Worm (Caenorhabditis elegans): ENCODE results near the gene pals-21.
"Not testable (repeated sequence)": the region's sequence is repeated elsewhere in the genome, so short reads cannot be mapped to it uniquely, and the experiment has no call there.

pals-21 gene

DNA sequence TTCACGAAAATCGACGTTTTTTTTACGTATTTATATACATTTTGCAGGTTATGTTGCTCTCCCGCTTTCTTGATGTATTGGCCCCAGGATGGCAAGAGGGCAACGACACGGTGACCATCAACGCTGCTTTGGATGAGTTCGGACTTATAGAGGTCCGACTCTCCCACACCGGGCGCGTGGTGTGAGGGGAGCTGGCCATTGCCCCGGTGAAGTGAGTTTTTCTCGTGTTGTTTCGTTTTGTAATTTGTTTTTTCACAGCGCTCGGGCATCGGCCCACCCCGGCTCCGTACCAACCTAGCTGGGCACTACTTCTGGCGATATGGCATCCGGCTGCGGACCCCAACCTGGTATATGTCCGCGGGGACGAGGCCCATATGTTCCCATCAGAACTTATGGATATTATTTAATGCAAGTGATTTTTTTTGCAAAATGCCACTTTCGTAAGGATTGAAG lies 6.1 kb downstream of the pals-21 start, which contains the start of gene Y82E9BR.20:
Gene Y82E9BR.20 (plus strand): TSS at position 51 of the 453 bp plus-strand sequence.
- TF ChIP-seq lin-13 (GFP tag; optimal IDR thresholded peaks at IDR 0.05), result no peak
- no peak for TF ChIP-seq ceh-16 (tag; optimal IDR thresholded peaks at IDR 0.05)
- TF ChIP-seq ztf-4 (tag; optimal IDR thresholded peaks at IDR 0.05), result no peak
- no peak for TF ChIP-seq snpc-4 (tag; optimal IDR thresholded peaks at IDR 0.05)
- no peak for TF ChIP-seq Y55F3AM.14 (GFP tag; optimal IDR thresholded peaks at IDR 0.05)
- TF ChIP-seq ztf-1 (GFP tag; conservative IDR thresholded peaks at IDR 0.05), result no peak
- TF ChIP-seq zag-1 (tag; optimal IDR thresholded peaks at IDR 0.05), result no peak
- no peak for TF ChIP-seq C34F6.9 (tag; optimal IDR thresholded peaks at IDR 0.05)
- no peak for TF ChIP-seq nhr-10 (tag; optimal IDR thresholded peaks at IDR 0.05)
- no peak for TF ChIP-seq F13H6.1 (tag; optimal IDR thresholded peaks at IDR 0.05)
- TF ChIP-seq dmd-4 (tag; optimal IDR thresholded peaks at IDR 0.05), result no peak
- TF ChIP-seq nhr-21 (tag; optimal IDR thresholded peaks at IDR 0.05), result no peak
- no peak for TF ChIP-seq nhr-77 (tag; optimal IDR thresholded peaks at IDR 0.05)
- TF ChIP-seq ceh-82 (tag; optimal IDR thresholded peaks at IDR 0.05), result no peak

DNA sequence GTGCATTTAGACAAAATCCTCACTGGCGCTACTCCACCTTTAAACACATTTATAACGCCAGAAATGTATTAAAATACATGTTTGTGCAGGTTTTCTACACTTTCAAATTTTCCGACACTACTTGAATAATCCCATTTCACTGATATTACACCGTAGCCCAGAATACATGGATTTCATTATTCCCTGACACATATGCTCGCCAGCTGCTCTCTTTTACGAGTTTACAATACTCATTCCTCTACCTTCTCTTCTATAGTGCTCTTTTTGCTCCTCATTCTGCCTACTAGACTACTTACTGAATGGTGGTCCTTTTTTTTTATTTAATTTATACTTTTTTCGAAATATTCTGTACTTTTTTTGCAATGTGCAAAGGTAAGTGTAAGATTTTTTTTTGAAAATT lies 7.9 kb downstream of the pals-21 start:
- TF ChIP-seq nhr-11 (tag; optimal IDR thresholded peaks at IDR 0.05), result no peak
- TF ChIP-seq zag-1 (tag; optimal IDR thresholded peaks at IDR 0.05), result no peak
- no peak for TF ChIP-seq Y55F3AM.14 (GFP tag; optimal IDR thresholded peaks at IDR 0.05)
- no peak for TF ChIP-seq peb-1 (tag; optimal IDR thresholded peaks at IDR 0.05)
- TF ChIP-seq snpc-4 (tag; optimal IDR thresholded peaks at IDR 0.05), result no peak
- TF ChIP-seq ztf-4 (tag; optimal IDR thresholded peaks at IDR 0.05), result no peak
- TF ChIP-seq F13H6.1 (tag; optimal IDR thresholded peaks at IDR 0.05), result no peak

DNA sequence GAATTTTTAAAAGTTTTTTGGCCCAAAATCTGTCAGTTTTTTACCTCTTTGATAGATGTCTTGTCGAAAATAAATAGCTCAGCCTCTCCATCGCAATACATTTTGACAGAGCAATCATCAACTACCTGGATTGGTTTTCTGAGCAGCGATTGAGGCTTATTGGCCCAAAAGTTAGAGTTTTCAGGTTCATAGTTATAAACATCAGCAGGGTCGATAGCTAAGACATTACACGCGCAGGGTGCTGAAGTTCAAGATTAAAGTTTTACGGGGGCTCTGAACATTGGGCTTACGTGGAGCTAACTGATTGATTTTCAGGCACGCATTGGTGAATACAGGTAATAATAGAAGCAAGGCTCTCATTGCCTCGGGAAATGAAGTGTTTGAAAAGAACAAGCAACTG lies 20.8 kb downstream of the pals-21 start, which contains the start of gene Y82E9BR.9:
Gene Y82E9BR.9 (minus strand): TSS at position 101 of the 400 bp plus-strand sequence.
- no peak for TF ChIP-seq peb-1 (tag; optimal IDR thresholded peaks at IDR 0.05)
- TF ChIP-seq crh-2 (tag; optimal IDR thresholded peaks at IDR 0.05), result no peak
- TF ChIP-seq mbf-1 (tag; optimal IDR thresholded peaks at IDR 0.05), result no peak
- no peak for TF ChIP-seq lsy-2 (tag; optimal IDR thresholded peaks at IDR 0.05)
- TF ChIP-seq ztf-11 (tag; optimal IDR thresholded peaks at IDR 0.05), result no peak
- TF ChIP-seq snpc-4 (tag; optimal IDR thresholded peaks at IDR 0.05), result no peak
- TF ChIP-seq elt-1 (tag; optimal IDR thresholded peaks at IDR 0.05), result no peak
- no peak for TF ChIP-seq lin-13 (GFP tag; optimal IDR thresholded peaks at IDR 0.05)
- TF ChIP-seq nhr-77 (tag; optimal IDR thresholded peaks at IDR 0.05), result no peak
- no peak for TF ChIP-seq nhr-11 (tag; optimal IDR thresholded peaks at IDR 0.05)
- no peak for TF ChIP-seq unc-62 (GFP tag; optimal IDR thresholded peaks at IDR 0.05)
- TF ChIP-seq ztf-4 (tag; optimal IDR thresholded peaks at IDR 0.05), result no peak
- TF ChIP-seq nhr-25 (tag; optimal IDR thresholded peaks at IDR 0.05), result no peak
- no peak for TF ChIP-seq ceh-16 (tag; optimal IDR thresholded peaks at IDR 0.05)
- TF ChIP-seq nhr-237 (tag; optimal IDR thresholded peaks at IDR 0.05), result no peak
- no peak for TF ChIP-seq elt-3 (tag; optimal IDR thresholded peaks at IDR 0.05)

DNA sequence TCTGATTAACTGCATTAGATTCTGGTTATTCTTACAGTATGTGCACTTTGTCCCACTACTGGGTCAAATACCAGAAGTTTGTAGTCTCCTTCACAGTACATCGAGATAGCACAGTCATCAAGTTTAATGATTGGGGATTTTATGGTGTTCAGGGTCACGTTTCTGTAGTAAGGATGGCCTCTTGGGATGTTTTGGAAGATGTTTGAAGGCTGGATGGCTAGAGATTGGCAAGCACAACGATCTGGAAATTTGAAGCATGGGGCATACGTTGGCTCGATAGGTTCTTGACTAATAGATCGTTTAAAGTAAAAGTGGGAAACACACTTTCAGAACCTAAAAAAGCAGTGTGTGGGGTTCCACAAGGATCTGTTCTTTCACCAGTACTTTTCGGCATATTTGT lies 22.5 kb downstream of the pals-21 start, which contains the start of gene Y82E9BR.8:
Gene Y82E9BR.8 (minus strand): TSS at position 101 of the 400 bp plus-strand sequence.
- TF ChIP-seq blmp-1 (tag; optimal IDR thresholded peaks at IDR 0.05; ENCODE audit: insufficient read depth); nhr-237 (tag; optimal IDR thresholded peaks at IDR 0.05); mab-5 (tag; optimal IDR thresholded peaks at IDR 0.05): not testable (repeated sequence)

DNA sequence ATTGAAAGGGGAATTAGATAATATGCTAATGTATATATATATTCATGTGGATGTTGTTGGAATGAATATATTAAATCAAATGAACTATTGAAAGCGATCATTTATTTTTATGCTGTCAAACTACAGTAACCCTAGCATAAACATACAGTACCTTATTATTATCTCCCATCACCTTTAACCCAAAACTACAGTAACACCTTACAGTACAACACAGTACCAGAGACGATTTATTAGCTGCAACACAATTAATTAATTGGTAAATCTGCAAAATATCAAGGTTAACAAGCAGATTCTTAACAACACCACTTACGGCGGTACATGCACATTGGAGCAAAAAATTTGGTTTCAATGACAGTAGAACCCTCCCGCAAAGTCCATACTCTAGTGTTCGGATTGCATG lies 25.1 kb downstream of the pals-21 start, which contains the start of gene Y82E9BL.1:
Gene Y82E9BL.1 (minus strand): TSS at position 101 of the 400 bp plus-strand sequence.
- TF ChIP-seq fos-1 (tag; optimal IDR thresholded peaks at IDR 0.05), result no peak
- no peak for TF ChIP-seq ztf-11 (tag; optimal IDR thresholded peaks at IDR 0.05)
- TF ChIP-seq nhr-77 (tag; optimal IDR thresholded peaks at IDR 0.05), result no peak
- no peak for TF ChIP-seq F13H6.1 (tag; optimal IDR thresholded peaks at IDR 0.05)
- TF ChIP-seq nhr-10 (tag; optimal IDR thresholded peaks at IDR 0.05), result no peak
- TF ChIP-seq unc-62 (GFP tag; optimal IDR thresholded peaks at IDR 0.05), result no peak
- no peak for TF ChIP-seq ceh-82 (tag; optimal IDR thresholded peaks at IDR 0.05)
- TF ChIP-seq lin-39 (tag; optimal IDR thresholded peaks at IDR 0.05), result no peak
- no peak for TF ChIP-seq ZK546.5 (tag; optimal IDR thresholded peaks at IDR 0.05)
- TF ChIP-seq ztf-1 (GFP tag; conservative IDR thresholded peaks at IDR 0.05), result no peak
- no peak for TF ChIP-seq elt-3 (tag; optimal IDR thresholded peaks at IDR 0.05)
- no peak for TF ChIP-seq nhr-25 (tag; optimal IDR thresholded peaks at IDR 0.05)
- no peak for TF ChIP-seq nhr-237 (tag; optimal IDR thresholded peaks at IDR 0.05)
- TF ChIP-seq unc-39 (tag; optimal IDR thresholded peaks at IDR 0.05), result no peak
- TF ChIP-seq zag-1 (tag; optimal IDR thresholded peaks at IDR 0.05), result no peak
- TF ChIP-seq elt-1 (tag; optimal IDR thresholded peaks at IDR 0.05), result no peak
- TF ChIP-seq blmp-1 (tag; optimal IDR thresholded peaks at IDR 0.05; ENCODE audit: insufficient read depth), result no peak
- no peak for TF ChIP-seq lin-13 (GFP tag; optimal IDR thresholded peaks at IDR 0.05)
- TF ChIP-seq egl-27 (tag; optimal IDR thresholded peaks at IDR 0.05), result no peak
- TF ChIP-seq nhr-12 (tag; optimal IDR thresholded peaks at IDR 0.05), result no peak
